Worm (Caenorhabditis elegans) whole organism, early embryonic: ENCODE data around the gene Y16E11A.4.
"Not testable (repeated sequence)": the region's sequence is repeated elsewhere in the genome, so short reads cannot be mapped to it uniquely, and the experiment has no call there.

Experiments
- B0310.2 ChIP-seq: sonication (generic microtip); optimal IDR thresholded peaks from 2 replicates; lab custom pipeline; 2016; ENCODE audit warnings: mild to moderate bottlenecking, missing genetic modification characterization, missing compliant biosample characterization
- F13C5.2 ChIP-seq: sonication (generic microtip); optimal IDR thresholded peaks from 2 replicates; lab custom pipeline; 2017; ENCODE audit warnings: mild to moderate bottlenecking, missing genetic modification characterization, inconsistent platforms, missing compliant biosample characterization
- aly-1 ChIP-seq: sonication (generic microtip); optimal IDR thresholded peaks from 2 replicates; lab custom pipeline; 2016; ENCODE audit warnings: missing genetic modification characterization, missing compliant biosample characterization
- ama-1 ChIP-seq: fragments of 150-350 bp; optimal IDR thresholded peaks from 2 replicates; lab custom pipeline; 2014
- ceh-13 ChIP-seq: fragments of 200-800 bp; sonication (Bioruptor generic); optimal IDR thresholded peaks from 2 replicates; lab custom pipeline; 2018; ENCODE audit warnings: mild to moderate bottlenecking, missing genetic modification characterization, missing compliant biosample characterization
- ceh-36 ChIP-seq: sonication (generic microtip); optimal IDR thresholded peaks from 2 replicates; lab custom pipeline; 2016; ENCODE audit warnings: missing genetic modification characterization, inconsistent platforms, missing compliant biosample characterization
- ets-7 ChIP-seq: sonication (generic microtip); optimal IDR thresholded peaks from 2 replicates; lab custom pipeline; 2016; ENCODE audit warnings: missing genotype, missing genetic modification characterization, missing compliant biosample characterization
- flt-1 ChIP-seq: fragments of 200-800 bp; sonication (Bioruptor generic); IDR thresholded peaks from 2 replicates; pipeline ENCODE4 v1.3.6; 2022; ENCODE audit warnings: missing genetic modification characterization, missing compliant biosample characterization
- hmbx-1 ChIP-seq: sonication (generic microtip); optimal IDR thresholded peaks from 2 replicates; lab custom pipeline; 2016; ENCODE audit warnings: mild to moderate bottlenecking, missing genetic modification characterization, missing compliant biosample characterization
- hmg-4 ChIP-seq: fragments of 200-800 bp; sonication (Bioruptor generic); optimal IDR thresholded peaks from 2 replicates; lab custom pipeline; 2018; ENCODE audit warnings: mild to moderate bottlenecking, missing genetic modification characterization, missing compliant biosample characterization
- hnd-1 ChIP-seq: sonication (generic microtip); optimal IDR thresholded peaks from 2 replicates; lab custom pipeline; 2016; ENCODE audit warnings: missing genetic modification characterization, missing compliant biosample characterization
- pes-1 ChIP-seq: fragments of 200-800 bp; sonication (Bioruptor generic); IDR thresholded peaks from 2 replicates; pipeline ENCODE4 v1.3.6; 2022; ENCODE audit warnings: missing genetic modification reagents, missing genetic modification characterization, missing compliant biosample characterization
- scrt-1 ChIP-seq: fragments of 200-800 bp; sonication (Bioruptor generic); IDR thresholded peaks from 2 replicates; pipeline ENCODE4 v1.3.6; 2022; ENCODE audit warnings: missing genetic modification characterization, missing compliant biosample characterization
- sea-1 ChIP-seq: fragments of 200-800 bp; sonication (Bioruptor generic); conservative IDR thresholded peaks from 2 replicates; pipeline ENCODE4 v1.3.6; 2022; ENCODE audit warnings: missing genetic modification characterization, missing compliant biosample characterization
- tbx-11 ChIP-seq: fragments of 200-800 bp; sonication (Bioruptor generic); IDR thresholded peaks from 2 replicates; pipeline ENCODE4 v1.3.6; 2022; ENCODE audit warnings: missing genetic modification characterization, missing compliant biosample characterization
- tbx-37 ChIP-seq: fragments of 200-800 bp; sonication (Bioruptor generic); conservative IDR thresholded peaks from 2 replicates; pipeline ENCODE4 v1.3.6; 2022; ENCODE audit warnings: missing genetic modification reagents, missing genetic modification characterization, missing compliant biosample characterization
- tra-4 ChIP-seq: sonication (generic microtip); optimal IDR thresholded peaks from 2 replicates; lab custom pipeline; 2017; ENCODE audit warnings: missing genetic modification characterization, missing compliant biosample characterization

The Y16E11A.4 gene

ce11 chrII:2013856-2014255, 26.8 kb downstream of the Y16E11A.4 start:
- no peak for TF ChIP-seq sea-1 (GFP tag; lab: Robert Waterston, UW)
- TF ChIP-seq ceh-13 (GFP tag; lab: Kevin White, UChicago) = no peak
- TF ChIP-seq ama-1 (lab: Kevin White, UChicago) = no peak
- no peak for TF ChIP-seq tbx-37 (GFP tag; lab: Robert Waterston, UW)
- no peak for TF ChIP-seq ceh-36
- no peak for TF ChIP-seq scrt-1 (GFP tag; lab: Robert Waterston, UW)
- no peak for TF ChIP-seq hmg-4
- no peak for TF ChIP-seq tra-4
- no peak for TF ChIP-seq pes-1
- TF ChIP-seq aly-1 (tag; lab: Kevin White, UChicago) = no peak
- no peak for TF ChIP-seq tbx-11 (GFP tag; lab: Robert Waterston, UW)
- TF ChIP-seq ets-7 (tag; lab: Kevin White, UChicago) = no peak
- no peak for TF ChIP-seq flt-1 (GFP tag; lab: Robert Waterston, UW)
- TF ChIP-seq hnd-1 (tag; lab: Kevin White, UChicago) = no peak
- TF ChIP-seq F13C5.2 = no peak
- no peak for TF ChIP-seq hmbx-1

DNA sequence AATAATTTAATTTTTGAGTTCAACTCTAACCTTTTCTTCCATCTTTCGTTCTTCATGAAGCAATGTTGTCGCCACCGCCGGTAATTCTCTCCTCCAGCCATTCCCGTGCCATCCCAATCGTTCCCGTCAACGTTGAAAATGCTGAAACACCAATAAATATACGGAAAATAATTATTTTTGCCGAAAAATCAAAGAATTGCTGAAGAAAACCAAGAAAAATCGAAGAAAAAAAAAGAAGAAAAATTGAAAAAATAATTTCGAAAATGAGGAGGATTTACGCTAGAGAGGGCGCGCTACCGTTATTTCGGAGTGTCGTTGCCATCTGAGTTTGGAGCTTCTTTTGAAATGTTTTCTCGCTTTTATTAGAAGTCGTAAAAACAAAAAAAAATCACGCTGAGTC, 36.4 kb downstream of the Y16E11A.4 start, which contains the start of gene cya-2:
Gene cya-2 (minus strand): TSS at position 101 of the 400 bp plus-strand sequence.
- TF ChIP-seq pes-1; scrt-1 (GFP tag; lab: Robert Waterston, UW); ama-1 (lab: Kevin White, UChicago): not testable (repeated sequence)

ce11 chrII:2026525-2026924, 39.4 kb downstream of the Y16E11A.4 start, which contains the start of gene bath-21:
bath-21 (minus strand) TSS chrII:2026625.
- TF ChIP-seq B0310.2 (tag; lab: Kevin White, UChicago) (no peak), tbx-37 (GFP tag; lab: Robert Waterston, UW) (no peak)

DNA sequence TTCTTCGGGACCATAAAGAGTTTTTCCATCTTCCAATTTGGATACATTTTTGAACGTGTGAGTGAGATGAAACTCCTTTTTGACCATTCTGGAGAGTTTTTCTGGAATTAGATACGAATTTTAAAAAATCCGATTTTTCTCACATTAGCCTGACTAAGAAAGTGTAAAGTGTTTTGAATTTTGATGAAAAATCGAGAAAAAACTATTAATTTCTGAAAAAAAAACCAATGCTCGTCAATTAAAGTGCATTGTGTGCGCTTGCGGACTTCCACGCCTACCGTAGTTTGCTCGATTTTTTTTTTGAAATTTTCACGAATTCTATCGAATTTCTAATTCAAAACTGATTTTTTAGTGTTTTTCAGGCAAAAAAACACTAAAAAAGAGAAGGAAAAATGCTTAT, 41.6 kb downstream of the Y16E11A.4 start, which contains the start of gene bath-1:
Gene bath-1 (minus strand): TSS at position 101 of the 400 bp plus-strand sequence.
- TF ChIP-seq tbx-37 (GFP tag; lab: Robert Waterston, UW) = no peak
- no peak for TF ChIP-seq ceh-36
- TF ChIP-seq aly-1 (tag; lab: Kevin White, UChicago) = no peak
- TF ChIP-seq tbx-11 (GFP tag; lab: Robert Waterston, UW) = no peak

- TF ChIP-seq B0310.2 (tag; lab: Kevin White, UChicago) = no peak
Measured at ce11 chrII:2030367-2030766, 43.3 kb downstream of the Y16E11A.4 start, which contains the start of gene bath-3. bath-3 (minus strand) TSS chrII:2030467.

- TF ChIP-seq pes-1 = no peak
- TF ChIP-seq tbx-11 (GFP tag; lab: Robert Waterston, UW) = no peak
- no peak for TF ChIP-seq sea-1 (GFP tag; lab: Robert Waterston, UW)
- no peak for TF ChIP-seq ama-1 (lab: Kevin White, UChicago)
- no peak for TF ChIP-seq ceh-36
- TF ChIP-seq B0310.2 (tag; lab: Kevin White, UChicago) = no peak
- TF ChIP-seq ets-7 (tag; lab: Kevin White, UChicago) = no peak
- TF ChIP-seq tbx-37 (GFP tag; lab: Robert Waterston, UW) = no peak
- TF ChIP-seq aly-1 (tag; lab: Kevin White, UChicago) = no peak
- TF ChIP-seq F13C5.2 = no peak
- TF ChIP-seq scrt-1 (GFP tag; lab: Robert Waterston, UW) = no peak
- TF ChIP-seq hnd-1 (tag; lab: Kevin White, UChicago) = no peak
- TF ChIP-seq hmg-4 = no peak
- TF ChIP-seq ceh-13 (GFP tag; lab: Kevin White, UChicago) = no peak
- no peak for TF ChIP-seq tra-4
- TF ChIP-seq flt-1 (GFP tag; lab: Robert Waterston, UW) = no peak
Measured at ce11 chrII:2031852-2032251, 44.8 kb downstream of the Y16E11A.4 start, which contains the start of gene bath-5. bath-5 (minus strand) TSS chrII:2031952.

- TF ChIP-seq pes-1; aly-1 (tag; lab: Kevin White, UChicago); ets-7 (tag; lab: Kevin White, UChicago): not testable (repeated sequence)
Measured at ce11 chrII:2032282-2032681, 45.2 kb downstream of the Y16E11A.4 start, which contains the start of gene btb-4. btb-4 (plus strand) TSS chrII:2032316.

ce11 chrII:2033286-2033685, 46.2 kb downstream of the Y16E11A.4 start, which contains the start of gene F59H6.14:
F59H6.14 (plus strand) TSS chrII:2033586.
- TF ChIP-seq ceh-13 (GFP tag; lab: Kevin White, UChicago) (no peak), flt-1 (GFP tag; lab: Robert Waterston, UW) (no peak), B0310.2 (tag; lab: Kevin White, UChicago) (no peak), tra-4 (no peak), hmg-4 (no peak)
